Fruit fly (Drosophila melanogaster): ENCODE measurements around the gene CG5953.

Gene CG5953

dm6 chr2L:16486001-16486793 is 46.5 kb downstream of the CG5953 start (continued):
- TF ChIP-seq dm (GFP tag; optimal IDR thresholded peaks at IDR 0.05) (peak; percentile 6), lab (GFP tag; optimal IDR thresholded peaks at IDR 0.05) (peak; percentile 44), CG3407 (GFP tag; optimal IDR thresholded peaks at IDR 0.05) (peak; percentile 64), exex (tag; optimal IDR thresholded peaks at IDR 0.05) (no peak), ken (GFP tag; IDR thresholded peaks at IDR 0.05) (no peak), Nf-YA (GFP tag; IDR thresholded peaks at IDR 0.05) (peak; percentile 95), CG17328 (GFP tag; IDR thresholded peaks at IDR 0.05) (peak; percentile 50; the same call in 1 of the 2 replicates), CG13775 (GFP tag; optimal IDR thresholded peaks at IDR 0.05) (peak; percentile 33), eve (GFP tag; optimal IDR thresholded peaks at IDR 0.05) (no peak), NK7.1 (GFP tag; optimal IDR thresholded peaks at IDR 0.05) (peak; percentile 37), sc (optimal IDR thresholded peaks at IDR 0.05) (no peak), sc (GFP tag; optimal IDR thresholded peaks at IDR 0.05) (peak; percentile 26), CG33213 (GFP tag; optimal IDR thresholded peaks at IDR 0.05) (peak; percentile 58), CG17385 (GFP tag; optimal IDR thresholded peaks at IDR 0.05) (no peak), tin (GFP tag; optimal IDR thresholded peaks at IDR 0.05) (no peak), CG14667 (GFP tag; IDR thresholded peaks at IDR 0.05) (no peak), pnt (GFP tag; optimal IDR thresholded peaks at IDR 0.05) (no peak), CG8388 (GFP tag; optimal IDR thresholded peaks at IDR 0.05) (no peak), CG2712 (tag; optimal IDR thresholded peaks at IDR 0.05) (no peak), Mad (GFP tag; optimal IDR thresholded peaks at IDR 0.05) (peak; percentile 5), en (GFP tag; optimal IDR thresholded peaks at IDR 0.05) (no peak), CG8478 (optimal IDR thresholded peaks at IDR 0.05) (peak; percentile 94), CG4820 (GFP tag; optimal IDR thresholded peaks at IDR 0.05) (no peak), CG33557 (GFP tag; optimal IDR thresholded peaks at IDR 0.05) (peak; percentile 12), mirr (GFP tag; optimal IDR thresholded peaks at IDR 0.05) (peak; percentile 12), pfk (GFP tag; optimal IDR thresholded peaks at IDR 0.05) (peak; percentile 98), fd96Cb (tag; optimal IDR thresholded peaks at IDR 0.05) (no peak), CG7745 (tag; optimal IDR thresholded peaks at IDR 0.05) (no peak), sob (GFP tag; IDR thresholded peaks at IDR 0.05) (peak; percentile 61), Hr51 (GFP tag; optimal IDR thresholded peaks at IDR 0.05) (no peak), p53 (GFP tag; optimal IDR thresholded peaks at IDR 0.05) (peak; percentile 2), Mes4 (GFP tag; optimal IDR thresholded peaks at IDR 0.05) (no peak), sug (tag; optimal IDR thresholded peaks at IDR 0.05) (peak; percentile 26), cas (GFP tag; IDR thresholded peaks at IDR 0.05) (no peak), CG14441 (GFP tag; IDR thresholded peaks at IDR 0.05) (peak; percentile 59), schlank (tag; optimal IDR thresholded peaks at IDR 0.05) (no peak), kni (GFP tag; optimal IDR thresholded peaks at IDR 0.05) (peak; percentile 56), usp (GFP tag; optimal IDR thresholded peaks at IDR 0.05) (no peak), Lhr (GFP tag; optimal IDR thresholded peaks at IDR 0.05) (peak; percentile 21), Hmr (GFP tag; optimal IDR thresholded peaks at IDR 0.05) (peak; percentile 31), sqz (GFP tag; optimal IDR thresholded peaks at IDR 0.05) (peak; percentile 98), Awh (GFP tag; IDR thresholded peaks at IDR 0.05) (peak; percentile 31; the same call in 1 of the 2 replicates), CG4854 (GFP tag; optimal IDR thresholded peaks at IDR 0.05) (peak; percentile 46), ftz-f1 (GFP tag; optimal IDR thresholded peaks at IDR 0.05) (no peak), pho (GFP tag; optimal IDR thresholded peaks at IDR 0.05) (peak; percentile 21), Kr (GFP tag; optimal IDR thresholded peaks at IDR 0.05) (no peak), peb (GFP tag; IDR thresholded peaks at IDR 0.05) (no peak), CG3847 (GFP tag; IDR thresholded peaks at IDR 0.05) (no peak), CG4707 (GFP tag; optimal IDR thresholded peaks at IDR 0.05) (peak; percentile 33), Adf1 (GFP tag; IDR thresholded peaks at IDR 0.05) (peak; percentile 93), CG17361 (GFP tag; IDR thresholded peaks at IDR 0.05) (peak; percentile 32; the same call in 1 of the 3 replicates)
